Worm (Caenorhabditis elegans) whole organism, young adult: ENCODE results near the gene nhr-115.

Source experiments
- C06A6.2 ChIP-seq: fragments of 200-800 bp; sonication (Bioruptor generic); conservative IDR thresholded peaks from 2 replicates; pipeline ENCODE4 v1.3.6; 2022; ENCODE audit warnings: missing genetic modification characterization, missing compliant biosample characterization
- D2030.7 ChIP-seq: fragments of 200-800 bp; sonication (Bioruptor generic); IDR thresholded peaks from 2 replicates; pipeline ENCODE4 v1.3.6; 2022; ENCODE audit warnings: missing genetic modification reagents, missing genetic modification characterization, missing compliant biosample characterization
- F10E7.11 ChIP-seq: sonication (generic microtip); optimal IDR thresholded peaks from 2 replicates; lab custom pipeline; 2017; ENCODE audit warnings: mild to moderate bottlenecking, missing genetic modification characterization, moderate library complexity, missing compliant biosample characterization
- F23B12.7 ChIP-seq: sonication (generic microtip); optimal IDR thresholded peaks from 2 replicates; lab custom pipeline; 2017; ENCODE audit warnings: missing genetic modification characterization, mild to moderate bottlenecking, missing compliant biosample characterization, antibody characterized with exemption, moderate library complexity; ENCODE audit not compliant: insufficient read depth
- F37B4.10 ChIP-seq: fragments of 200-800 bp; sonication (Bioruptor generic); IDR thresholded peaks from 2 replicates; pipeline ENCODE4 v1.3.6; 2022; ENCODE audit warnings: missing genetic modification characterization, missing compliant biosample characterization
- K11D2.4 ChIP-seq: fragments of 200-800 bp; sonication (Bioruptor generic); IDR thresholded peaks from 2 replicates; pipeline ENCODE4 v1.3.6; 2022; ENCODE audit warnings: missing genetic modification reagents, missing genetic modification characterization, missing compliant biosample characterization
- Y79H2A.3 ChIP-seq: fragments of 200-800 bp; sonication (Bioruptor generic); conservative IDR thresholded peaks from 2 replicates; pipeline ENCODE4 v1.3.6; 2022; ENCODE audit warnings: missing genetic modification reagents, missing genetic modification characterization, missing compliant biosample characterization
- attf-5 ChIP-seq: fragments of 200-800 bp; sonication (Bioruptor generic); optimal IDR thresholded peaks from 2 replicates; lab custom pipeline; 2018; ENCODE audit warnings: mild to moderate bottlenecking, missing genetic modification characterization, missing compliant biosample characterization
- bed-1 ChIP-seq: fragments of 200-800 bp; sonication (Bioruptor generic); IDR thresholded peaks from 2 replicates; pipeline ENCODE4 v1.3.6; 2022; ENCODE audit warnings: missing genetic modification reagents, missing genetic modification characterization, missing compliant biosample characterization
- ceh-40 ChIP-seq: fragments of 200-800 bp; sonication (Bioruptor generic); IDR thresholded peaks from 2 replicates; pipeline ENCODE4 v1.3.6; 2022; ENCODE audit warnings: missing genetic modification characterization, missing compliant biosample characterization
- ceh-58 ChIP-seq: fragments of 200-800 bp; sonication (Bioruptor generic); IDR thresholded peaks from 2 replicates; pipeline ENCODE4 v1.3.6; 2022; ENCODE audit warnings: missing genetic modification characterization, missing compliant biosample characterization
- ceh-79 ChIP-seq: sonication (generic microtip); optimal IDR thresholded peaks from 2 replicates; lab custom pipeline; 2017; ENCODE audit warnings: mild to moderate bottlenecking, missing genetic modification characterization, missing compliant biosample characterization
- dox-1 ChIP-seq: fragments of 200-800 bp; sonication (Bioruptor generic); IDR thresholded peaks from 2 replicates; pipeline ENCODE4 v1.3.6; 2022; ENCODE audit warnings: missing genetic modification reagents, missing genetic modification characterization, missing compliant biosample characterization
- efl-1 ChIP-seq: fragments of 150-350 bp; optimal IDR thresholded peaks from 2 replicates; lab custom pipeline; 2014; ENCODE audit warnings: missing biosample characterization, missing genetic modification reagents, missing genetic modification characterization
- egrh-3 ChIP-seq: fragments of 200-800 bp; sonication (Bioruptor generic); IDR thresholded peaks from 2 replicates; pipeline ENCODE4 v1.3.6; 2022; ENCODE audit warnings: missing genetic modification reagents, missing genetic modification characterization, missing compliant biosample characterization
- ets-4 ChIP-seq: fragments of 200-800 bp; sonication (Bioruptor generic); optimal IDR thresholded peaks from 2 replicates; lab custom pipeline; 2018; ENCODE audit warnings: mild to moderate bottlenecking, missing genetic modification characterization, missing compliant biosample characterization
- hlh-12 ChIP-seq: sonication (generic microtip); optimal IDR thresholded peaks from 2 replicates; lab custom pipeline; 2016; ENCODE audit warnings: missing genetic modification characterization, missing compliant biosample characterization
- hlh-26 ChIP-seq: fragments of 200-800 bp; sonication (Bioruptor generic); conservative IDR thresholded peaks from 2 replicates; pipeline ENCODE4 v1.3.6; 2022; ENCODE audit warnings: missing genetic modification reagents, missing genetic modification characterization, missing compliant biosample characterization
- hmg-1.2 ChIP-seq: fragments of 200-800 bp; sonication (Bioruptor generic); IDR thresholded peaks from 2 replicates; pipeline ENCODE4 v1.3.6; 2022; ENCODE audit warnings: missing genetic modification reagents, missing genetic modification characterization, missing compliant biosample characterization
- hmg-20 ChIP-seq: fragments of 200-800 bp; sonication (Bioruptor generic); IDR thresholded peaks from 2 replicates; pipeline ENCODE4 v1.3.6; 2022; ENCODE audit warnings: missing genetic modification reagents, missing genetic modification characterization, missing compliant biosample characterization
- lag-1 ChIP-seq: fragments of 200-800 bp; sonication (Bioruptor generic); IDR thresholded peaks from 2 replicates; pipeline ENCODE4 v1.3.6; 2022; ENCODE audit warnings: missing genetic modification reagents, missing genetic modification characterization, missing compliant biosample characterization
- let-526 ChIP-seq: fragments of 200-800 bp; sonication (Bioruptor generic); IDR thresholded peaks from 2 replicates; pipeline ENCODE4 v1.3.6; 2022; ENCODE audit warnings: missing genetic modification reagents, missing genetic modification characterization, missing compliant biosample characterization
- lin-26 ChIP-seq: fragments of 200-800 bp; sonication (Bioruptor generic); IDR thresholded peaks from 2 replicates; pipeline ENCODE4 v1.3.6; 2022; ENCODE audit warnings: missing genetic modification reagents, missing genetic modification characterization, missing compliant biosample characterization
- lin-54 ChIP-seq: fragments of 200-800 bp; sonication (Bioruptor generic); optimal IDR thresholded peaks from 2 replicates; lab custom pipeline; 2018; ENCODE audit warnings: mild to moderate bottlenecking, missing genetic modification characterization, missing compliant biosample characterization
- lsl-1 ChIP-seq: fragments of 200-800 bp; sonication (Bioruptor generic); optimal IDR thresholded peaks from 2 replicates; lab custom pipeline; 2018; ENCODE audit warnings: mild to moderate bottlenecking, missing genetic modification characterization, moderate library complexity, missing compliant biosample characterization
- madf-8 ChIP-seq: fragments of 200-800 bp; sonication (Bioruptor generic); conservative IDR thresholded peaks from 2 replicates; pipeline ENCODE4 v1.3.6; 2022; ENCODE audit warnings: missing genetic modification reagents, missing genetic modification characterization, missing compliant biosample characterization
- mcd-1 ChIP-seq: fragments of 200-800 bp; sonication (Bioruptor generic); IDR thresholded peaks from 2 replicates; pipeline ENCODE4 v1.3.6; 2022; ENCODE audit warnings: missing genetic modification reagents, missing genetic modification characterization, missing compliant biosample characterization
- mel-28 ChIP-seq: sonication (generic microtip); optimal IDR thresholded peaks from 2 replicates; lab custom pipeline; 2016; ENCODE audit warnings: borderline replicate concordance, mild to moderate bottlenecking, missing genetic modification characterization, missing compliant biosample characterization
- nhr-90 ChIP-seq: sonication (generic microtip); optimal IDR thresholded peaks from 2 replicates; lab custom pipeline; 2016; ENCODE audit warnings: missing genotype, mild to moderate bottlenecking, missing genetic modification characterization, missing compliant biosample characterization
- repo-1 ChIP-seq: sonication (generic microtip); optimal IDR thresholded peaks from 2 replicates; lab custom pipeline; 2017; ENCODE audit warnings: mild to moderate bottlenecking, missing genetic modification characterization, missing compliant biosample characterization
- rpc-1 ChIP-seq, 2 experiments: fragments of 150-350 bp in 1 of 2; sonication (generic microtip) in 1 of 2; optimal IDR thresholded peaks; 2 replicates each; lab custom pipeline; 2014 to 2018; ENCODE audit warnings: missing biosample characterization in 1 of 2, missing genetic modification characterization in 1 of 2, missing genetic modification reagents in 1 of 2, missing genotype in 1 of 2
- sdz-38 ChIP-seq: sonication (generic microtip); optimal IDR thresholded peaks from 2 replicates; lab custom pipeline; 2016; ENCODE audit warnings: missing genotype, missing genetic modification characterization, missing compliant biosample characterization
- snpc-1.1 ChIP-seq: sonication (generic microtip); optimal IDR thresholded peaks from 2 replicates; lab custom pipeline; 2017; ENCODE audit warnings: missing genetic modification characterization, mild to moderate bottlenecking, missing compliant biosample characterization, antibody characterized with exemption, moderate library complexity, missing genotype, missing genetic modification reagents; ENCODE audit not compliant: insufficient read depth
- snpc-4 ChIP-seq, 5 experiments: fragments of 150-350 bp in 1 of 5; sonication (generic microtip) in 4 of 5; optimal IDR thresholded peaks; 2 replicates each; lab custom pipeline; 2014 to 2018; ENCODE audit warnings: missing genetic modification characterization in 5 of 5, missing biosample characterization in 3 of 5, antibody characterized with exemption in 2 of 5, mild to moderate bottlenecking in 2 of 5, missing compliant biosample characterization in 2 of 5, missing genotype in 2 of 5, moderate library complexity in 2 of 5, missing genetic modification reagents in 1 of 5
- sptf-2 ChIP-seq: fragments of 200-800 bp; sonication (Bioruptor generic); optimal IDR thresholded peaks from 2 replicates; lab custom pipeline; 2018; ENCODE audit warnings: mild to moderate bottlenecking, missing genetic modification characterization, missing compliant biosample characterization
- tbp1 ChIP-seq: fragments of 200-800 bp; sonication (Bioruptor generic); optimal IDR thresholded peaks from 2 replicates; lab custom pipeline; 2018; ENCODE audit warnings: mild to moderate bottlenecking, missing genetic modification characterization, missing compliant biosample characterization
- tbx-9 ChIP-seq: sonication (generic microtip); optimal IDR thresholded peaks from 2 replicates; lab custom pipeline; 2016; ENCODE audit warnings: borderline replicate concordance, missing genetic modification characterization, inconsistent platforms, missing compliant biosample characterization
- ztf-3 ChIP-seq: fragments of 200-800 bp; sonication (Bioruptor generic); optimal IDR thresholded peaks from 2 replicates; lab custom pipeline; 2018; ENCODE audit warnings: mild to moderate bottlenecking, missing genetic modification characterization, missing compliant biosample characterization

Gene nhr-115

DNA sequence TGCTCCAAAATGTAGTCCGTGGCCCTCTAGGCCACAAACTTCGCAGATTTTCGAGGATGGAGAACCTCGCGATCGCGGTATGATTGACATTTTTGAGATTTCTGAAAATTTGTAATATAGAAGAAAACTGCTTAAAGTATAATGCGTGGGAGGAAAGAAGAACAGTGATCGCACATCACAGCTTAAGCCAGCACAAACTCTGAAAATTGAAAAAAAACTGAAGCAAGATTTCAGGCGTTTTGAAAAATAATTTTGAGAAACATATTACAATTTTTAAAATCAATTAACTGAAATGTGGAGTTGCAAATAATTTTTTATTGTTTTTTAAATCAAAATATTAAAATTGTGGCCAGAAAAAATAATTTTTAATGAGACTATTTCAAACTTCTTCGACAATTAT lies 25.4 kb upstream of the nhr-115 start, which contains the start of gene nhr-275:
TSS of gene nhr-275 (minus strand) at position 101 of the 400 bp plus-strand sequence.
- TF ChIP-seq K11D2.4 (GFP tag; lab: Robert Waterston, UW) (no peak), sdz-38 (no peak), F23B12.7 (tag; lab: Kevin White, UChicago) (no peak)

ce11 chrV:2271750-2272149 lies 20.6 kb upstream of the nhr-115 start, which contains the start of gene Y5H2A.1:
TSS of gene Y5H2A.1 (minus strand) at chrV:2271850.
- TF ChIP-seq C06A6.2 (GFP tag; lab: Robert Waterston, UW) = no peak
- TF ChIP-seq dox-1 (GFP tag; lab: Robert Waterston, UW) = no peak
- TF ChIP-seq let-526 (GFP tag; lab: Robert Waterston, UW) = no peak
- no peak for TF ChIP-seq F10E7.11 (tag; lab: Kevin White, UChicago)
- no peak for TF ChIP-seq madf-8 (GFP tag; lab: Robert Waterston, UW)
- no peak for TF ChIP-seq sptf-2
- no peak for TF ChIP-seq tbx-9 (tag; lab: Kevin White, UChicago)
- TF ChIP-seq F37B4.10 (GFP tag; lab: Robert Waterston, UW) = no peak
- TF ChIP-seq repo-1 (tag; lab: Kevin White, UChicago) = no peak
- TF ChIP-seq hmg-1.2 (GFP tag; lab: Robert Waterston, UW) = no peak
- no peak for TF ChIP-seq nhr-90 (tag; lab: Kevin White, UChicago)
- no peak for TF ChIP-seq lag-1 (GFP tag; lab: Robert Waterston, UW)
- no peak for TF ChIP-seq lsl-1 (GFP tag; lab: Kevin White, UChicago)
- TF ChIP-seq lin-54 = no peak
- TF ChIP-seq hmg-20 (GFP tag; lab: Robert Waterston, UW) = no peak

- TF ChIP-seq ceh-79 (tag; lab: Kevin White, UChicago) (no peak), attf-5 (GFP tag; lab: Kevin White, UChicago) (no peak), nhr-90 (tag; lab: Kevin White, UChicago) (no peak), tbp1 (GFP tag; lab: Kevin White, UChicago) (no peak), lin-26 (no peak), ceh-58 (no peak), ztf-3 (no peak), mel-28 (tag; lab: Kevin White, UChicago) (no peak), hlh-26 (no peak), bed-1 (GFP tag; lab: Robert Waterston, UW) (no peak), hlh-12 (no peak), ceh-40 (GFP tag; lab: Robert Waterston, UW) (no peak), ets-4 (no peak)
Observed at ce11 chrV:2274253-2274892, 18.0 kb upstream of the nhr-115 start, which contains the start of the genes Y5H2A.4 and abu-4. TSS of gene Y5H2A.4 (minus strand) at chrV:2274353. TSS of gene abu-4 (plus strand) at chrV:2274842.

- TF ChIP-seq egrh-3 (GFP tag; lab: Robert Waterston, UW) (peak; percentile 22; the same call in 1 of the 2 replicates), rpc-1 (optimal IDR thresholded peaks at IDR 0.05; lab: Kevin White, UChicago) (no peak), rpc-1 (tag; optimal IDR thresholded peaks at IDR 0.05; lab: Kevin White, UChicago) (peak; percentile 50), efl-1 (GFP tag; lab: Kevin White, UChicago) (peak; percentile 14), tbp1 (GFP tag; lab: Kevin White, UChicago) (peak; percentile 64), Y79H2A.3 (GFP tag; lab: Robert Waterston, UW) (no peak), D2030.7 (peak; percentile 21; the same call in 1 of the 2 replicates), snpc-4 (GFP tag; optimal IDR thresholded peaks at IDR 0.05; lab: Kevin White, UChicago) (no peak), snpc-4 (tag; optimal IDR thresholded peaks at IDR 0.05; lab: Kevin White, UChicago) (peak in 1 of 4 experiments; percentile 44), snpc-1.1 (tag; lab: Kevin White, UChicago) (no peak), dox-1 (GFP tag; lab: Robert Waterston, UW) (peak; percentile 26; the same call in 1 of the 2 replicates), hmg-1.2 (GFP tag; lab: Robert Waterston, UW) (peak; percentile 10; the same call in 1 of the 2 replicates), mcd-1 (GFP tag; lab: Robert Waterston, UW) (0 out of 2 replicates have a peak, but pooled peaks have one; percentile 29)
Observed at ce11 chrV:2277260-2277659, 15.1 kb upstream of the nhr-115 start.
